Fruit fly (Drosophila melanogaster) whole organism, embryonic: ENCODE results near the gene Ctu2.

Experiments used
- ATbp ChIP-seq: fragments of 200-800 bp; sonication (Bioruptor generic); optimal IDR thresholded peaks from 2 replicates; lab custom pipeline; 2017; ENCODE audit warnings: missing biosample characterization, mild to moderate bottlenecking, missing genetic modification characterization, missing genetic modification reagents
- Abd-B ChIP-seq: fragments of 200-800 bp; sonication (Bioruptor generic); optimal IDR thresholded peaks from 2 replicates; lab custom pipeline; 2018; ENCODE audit warnings: missing biosample characterization, mild to moderate bottlenecking, missing genetic modification characterization, moderate library complexity
- Asciz ChIP-seq: fragments of 200-800 bp; sonication (Bioruptor generic); optimal IDR thresholded peaks from 2 replicates; lab custom pipeline; 2017; ENCODE audit warnings: missing biosample characterization, mild to moderate bottlenecking, missing genetic modification characterization, missing genetic modification reagents
- Atf-2 ChIP-seq: fragments of 200-800 bp; sonication (Bioruptor generic); optimal IDR thresholded peaks from 2 replicates; lab custom pipeline; 2016; ENCODE audit warnings: missing biosample characterization, missing genetic modification characterization
- CG10462 ChIP-seq: fragments of 200-800 bp; sonication (Bioruptor generic); optimal IDR thresholded peaks from 2 replicates; lab custom pipeline; 2016; ENCODE audit warnings: missing biosample characterization, missing genetic modification characterization
- CG12659 ChIP-seq: fragments of 200-800 bp; sonication (Bioruptor generic); optimal IDR thresholded peaks from 3 replicates; lab custom pipeline; 2017; ENCODE audit warnings: mild to moderate bottlenecking, missing biosample characterization, missing genetic modification reagents, missing genetic modification characterization
- CG13296 ChIP-seq: fragments of 200-800 bp; sonication (Bioruptor generic); optimal IDR thresholded peaks from 3 replicates; lab custom pipeline; 2018; ENCODE audit warnings: missing biosample characterization, mild to moderate bottlenecking, missing genetic modification characterization
- CG17359 ChIP-seq: fragments of 200-800 bp; sonication (Bioruptor generic); optimal IDR thresholded peaks from 3 replicates; lab custom pipeline; 2018; ENCODE audit warnings: missing biosample characterization, mild to moderate bottlenecking, missing genetic modification characterization, moderate library complexity
- CG17385 ChIP-seq: fragments of 200-800 bp; sonication (Bioruptor generic); optimal IDR thresholded peaks from 3 replicates; lab custom pipeline; 2018; ENCODE audit warnings: missing biosample characterization, mild to moderate bottlenecking, missing genetic modification characterization
- CG17568 ChIP-seq: fragments of 200-800 bp; sonication (Bioruptor generic); optimal IDR thresholded peaks from 2 replicates; lab custom pipeline; 2018; ENCODE audit warnings: missing biosample characterization, mild to moderate bottlenecking, missing genetic modification characterization, moderate library complexity
- CG18262 ChIP-seq: fragments of 200-800 bp; optimal IDR thresholded peaks from 3 replicates; lab custom pipeline; 2019; ENCODE audit warnings: missing biosample characterization, mild to moderate bottlenecking, missing genetic modification characterization, moderate library complexity
- CG2678 ChIP-seq: fragments of 200-800 bp; sonication (Bioruptor generic); optimal IDR thresholded peaks from 3 replicates; lab custom pipeline; 2019; ENCODE audit warnings: missing biosample characterization, mild to moderate bottlenecking, missing genetic modification characterization, moderate library complexity
- CG30431 ChIP-seq: fragments of 200-800 bp; sonication (Bioruptor generic); optimal IDR thresholded peaks from 2 replicates; lab custom pipeline; 2017; ENCODE audit warnings: missing biosample characterization, missing genetic modification characterization
- CG7786 ChIP-seq: fragments of 200-800 bp; sonication (Bioruptor generic); optimal IDR thresholded peaks from 2 replicates; lab custom pipeline; 2016; ENCODE audit warnings: missing biosample characterization, missing genetic modification characterization
- CG7839 ChIP-seq: fragments of 200-800 bp; sonication (Bioruptor generic); optimal IDR thresholded peaks from 3 replicates; lab custom pipeline; 2018; ENCODE audit warnings: missing biosample characterization, mild to moderate bottlenecking, missing genetic modification characterization, moderate library complexity
- CG8765 ChIP-seq: fragments of 200-800 bp; sonication (Bioruptor generic); IDR thresholded peaks from 2 replicates; pipeline ENCODE4 v1.3.6; 2022; ENCODE audit warnings: missing biosample characterization, missing genetic modification characterization
- CG9817 ChIP-seq: fragments of 200-800 bp; sonication (Bioruptor generic); optimal IDR thresholded peaks from 2 replicates; lab custom pipeline; 2018; ENCODE audit warnings: missing biosample characterization, mild to moderate bottlenecking, missing genetic modification characterization, moderate library complexity
- Ets97D ChIP-seq: fragments of 200-800 bp; sonication (Bioruptor generic); optimal IDR thresholded peaks from 3 replicates; lab custom pipeline; 2016; ENCODE audit warnings: missing biosample characterization, missing genetic modification characterization
- HLH54F ChIP-seq: fragments of 200-800 bp; sonication (Bioruptor generic); optimal IDR thresholded peaks from 3 replicates; lab custom pipeline; 2016; ENCODE audit warnings: missing biosample characterization, missing genetic modification characterization
- Hr51 ChIP-seq, 2 experiments: fragments of 200-800 bp; sonication (Bioruptor generic); optimal IDR thresholded peaks; 2 replicates in 1 of 2; 3 replicates in 1 of 2; lab custom pipeline; 2016 to 2018; ENCODE audit warnings: missing biosample characterization in 2 of 2, missing genetic modification characterization in 2 of 2, mild to moderate bottlenecking in 1 of 2, moderate library complexity in 1 of 2
- Hsf ChIP-seq: fragments of 200-800 bp; sonication (Bioruptor generic); optimal IDR thresholded peaks from 3 replicates; lab custom pipeline; 2016; ENCODE audit warnings: missing biosample characterization, missing genetic modification characterization
- Mes4 ChIP-seq: fragments of 200-800 bp; sonication (Bioruptor generic); optimal IDR thresholded peaks from 2 replicates; lab custom pipeline; 2016; ENCODE audit warnings: missing biosample characterization, missing genetic modification characterization
- Optix ChIP-seq: fragments of 200-800 bp; sonication (Bioruptor generic); IDR thresholded peaks from 3 replicates; pipeline ENCODE4 v1.3.6; 2022; ENCODE audit warnings: missing biosample characterization, missing genetic modification characterization
- Ssrp ChIP-seq: fragments of 200-800 bp; sonication (Bioruptor generic); optimal IDR thresholded peaks from 2 replicates; lab custom pipeline; 2018; ENCODE audit warnings: missing biosample characterization, mild to moderate bottlenecking, missing genetic modification characterization, moderate library complexity
- Xbp1 ChIP-seq: fragments of 200-800 bp; sonication (Bioruptor generic); optimal IDR thresholded peaks from 3 replicates; lab custom pipeline; 2016; ENCODE audit warnings: missing biosample characterization, mild to moderate bottlenecking, missing genetic modification characterization
- ara ChIP-seq: fragments of 200-800 bp; sonication (Bioruptor generic); IDR thresholded peaks from 2 replicates; pipeline ENCODE4 v1.3.6; 2022; ENCODE audit warnings: missing biosample characterization, missing genetic modification characterization
- bab2 ChIP-seq: fragments of 200-800 bp; sonication (Bioruptor generic); optimal IDR thresholded peaks from 2 replicates; lab custom pipeline; 2016; ENCODE audit warnings: missing biosample characterization, missing genetic modification characterization
- ci ChIP-seq: fragments of 200-800 bp; sonication (Bioruptor generic); IDR thresholded peaks from 3 replicates; pipeline ENCODE4 v1.3.6; 2022; ENCODE audit warnings: missing biosample characterization, missing genetic modification characterization
- crol ChIP-seq: fragments of 200-800 bp; sonication (Bioruptor generic); IDR thresholded peaks from 2 replicates; pipeline ENCODE4 v1.3.6; 2022; ENCODE audit warnings: missing biosample characterization, missing genetic modification characterization
- dpn ChIP-seq, 2 experiments: fragments of 200-800 bp; sonication (Bioruptor generic); optimal IDR thresholded peaks; 3 replicates each; lab custom pipeline; 2016; ENCODE audit warnings: missing biosample characterization in 2 of 2, missing genetic modification characterization in 2 of 2
- eve ChIP-seq, 2 experiments: fragments of >200 bp; optimal IDR thresholded peaks; 2 replicates each; lab custom pipeline; 2017; ENCODE audit warnings: missing biosample characterization in 2 of 2, missing genetic modification characterization in 2 of 2
- gem ChIP-seq: fragments of 200-800 bp; sonication (Bioruptor generic); optimal IDR thresholded peaks from 2 replicates; lab custom pipeline; 2019; ENCODE audit warnings: missing biosample characterization, mild to moderate bottlenecking, missing genetic modification characterization, moderate library complexity
- gsb-n ChIP-seq: fragments of 200-800 bp; sonication (Bioruptor generic); optimal IDR thresholded peaks from 3 replicates; lab custom pipeline; 2018; ENCODE audit warnings: missing biosample characterization, mild to moderate bottlenecking, missing genetic modification characterization
- lbe ChIP-seq: fragments of 200-800 bp; sonication (Bioruptor generic); optimal IDR thresholded peaks from 2 replicates; lab custom pipeline; 2016; ENCODE audit warnings: missing biosample characterization, mild to moderate bottlenecking, missing genetic modification characterization
- lmd ChIP-seq: fragments of 200-800 bp; sonication (Bioruptor generic); IDR thresholded peaks from 2 replicates; pipeline ENCODE4 v1.3.6; 2022; ENCODE audit warnings: missing biosample characterization, missing genetic modification characterization
- luna ChIP-seq: fragments of 200-800 bp; sonication (Bioruptor generic); optimal IDR thresholded peaks from 2 replicates; lab custom pipeline; 2016; ENCODE audit warnings: missing biosample characterization, missing genetic modification characterization
- onecut ChIP-seq: fragments of 200-800 bp; sonication (Bioruptor generic); IDR thresholded peaks from 2 replicates; pipeline ENCODE4 v1.3.6; 2022; ENCODE audit warnings: missing biosample characterization, missing genetic modification characterization
- otp ChIP-seq: fragments of 200-800 bp; sonication (Bioruptor generic); IDR thresholded peaks from 3 replicates; pipeline ENCODE4, ENCODE4 v1.3.6; 2022; ENCODE audit warnings: missing biosample characterization, missing genetic modification characterization
- prd ChIP-seq, 3 experiments: fragments of >200 bp in 2 of 3; fragments of 200-800 bp in 1 of 3; sonication (Bioruptor generic) in 1 of 3; optimal IDR thresholded peaks in 2 of 3; IDR thresholded peaks in 1 of 3; 2 replicates in 2 of 3; 3 replicates in 1 of 3; pipeline versions ENCODE4 v1.3.6 to Lab custom; 2017 to 2022; ENCODE audit warnings: missing biosample characterization in 1 of 3, missing genetic modification characterization in 1 of 3
- repo ChIP-seq: fragments of 200-800 bp; sonication (Bioruptor generic); optimal IDR thresholded peaks from 2 replicates; lab custom pipeline; 2016; ENCODE audit warnings: missing biosample characterization, missing genetic modification characterization
- sc ChIP-seq, 3 experiments: fragments of >200 bp in 2 of 3; fragments of 200-800 bp in 1 of 3; sonication (Bioruptor generic) in 1 of 3; optimal IDR thresholded peaks; 2 replicates in 2 of 3; 3 replicates in 1 of 3; lab custom pipeline; 2017; ENCODE audit warnings: mild to moderate bottlenecking in 1 of 3, missing biosample characterization in 1 of 3, missing genetic modification characterization in 1 of 3, missing genetic modification reagents in 1 of 3
- slp2 ChIP-seq: fragments of 200-800 bp; sonication (Bioruptor generic); optimal IDR thresholded peaks from 2 replicates; lab custom pipeline; 2016; ENCODE audit warnings: missing biosample characterization, missing genetic modification characterization
- ssp ChIP-seq: fragments of 200-800 bp; sonication (Bioruptor generic); IDR thresholded peaks from 2 replicates; pipeline ENCODE4 v1.3.6; 2022; ENCODE audit warnings: missing biosample characterization, missing genetic modification characterization
- toy ChIP-seq: fragments of 200-800 bp; sonication (Bioruptor generic); IDR thresholded peaks from 2 replicates; pipeline ENCODE4 v1.3.6; 2022; ENCODE audit warnings: missing biosample characterization, missing genetic modification characterization
- trem ChIP-seq: fragments of 200-800 bp; optimal IDR thresholded peaks from 3 replicates; lab custom pipeline; 2019; ENCODE audit warnings: missing biosample characterization, mild to moderate bottlenecking, missing genetic modification characterization, moderate library complexity
- trh ChIP-seq: fragments of 200-800 bp; sonication (Bioruptor generic); optimal IDR thresholded peaks from 2 replicates; lab custom pipeline; 2016; ENCODE audit warnings: missing biosample characterization, missing genetic modification characterization
- tx ChIP-seq: fragments of 200-800 bp; sonication (Bioruptor generic); optimal IDR thresholded peaks from 2 replicates; lab custom pipeline; 2016; ENCODE audit warnings: missing biosample characterization, missing genetic modification characterization
- zf30C ChIP-seq: fragments of 200-800 bp; sonication (Bioruptor generic); optimal IDR thresholded peaks from 3 replicates; lab custom pipeline; 2018; ENCODE audit warnings: missing biosample characterization, mild to moderate bottlenecking, missing genetic modification characterization

The Ctu2 gene

DNA sequence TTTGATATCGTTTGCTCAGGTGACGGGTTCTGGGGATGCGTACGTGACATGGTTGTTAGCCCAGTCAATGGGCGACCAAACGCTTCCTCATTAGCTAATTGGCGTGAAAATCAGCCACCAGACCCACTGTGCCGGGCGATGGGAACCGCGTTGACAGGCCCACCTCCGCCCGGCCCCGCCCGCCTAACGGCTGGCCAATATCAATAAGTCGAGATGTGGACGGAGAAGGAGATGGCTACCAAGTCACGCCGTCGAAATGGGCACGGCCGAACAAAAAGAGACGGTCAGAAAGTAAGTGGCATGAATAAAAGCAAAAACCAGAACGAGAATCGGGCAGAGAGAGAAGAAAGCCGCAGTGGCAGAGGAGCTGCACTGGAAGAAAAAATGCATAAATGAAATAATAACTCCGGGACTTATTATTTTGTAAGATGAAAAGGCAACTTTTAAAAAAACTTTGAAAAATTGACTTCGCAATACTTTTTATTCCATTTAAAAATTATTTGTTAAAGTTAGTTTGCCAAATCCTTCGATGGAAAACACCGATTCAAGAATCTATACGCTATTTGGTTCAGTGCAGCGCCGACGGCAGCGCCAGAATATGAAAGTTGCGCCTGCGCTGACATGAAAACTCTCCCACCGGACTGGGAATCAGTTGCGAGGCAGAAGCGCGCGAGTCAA, 44.9 kb upstream of the Ctu2 start, which contains the start of gene CG13082 (continued):
- TF ChIP-seq Optix (GFP tag; lab: Robert Waterston, UW) = peak; percentile 24; the same call in 1 of the 3 replicates
- TF ChIP-seq luna (GFP tag; lab: Kevin White, UChicago) = no peak
- peak; percentile 5 for TF ChIP-seq CG12659 (GFP tag; lab: Kevin White, UChicago)
- TF ChIP-seq CG17385 (GFP tag; lab: Kevin White, UChicago) = peak; percentile 45
- TF ChIP-seq ara = peak; percentile 51; the same call in 1 of the 2 replicates
- TF ChIP-seq dpn (GFP tag; optimal IDR thresholded peaks at IDR 0.05; lab: Kevin White, UChicago) = peak in 1 of 2 experiments; percentile 9
- TF ChIP-seq Xbp1 (GFP tag; lab: Kevin White, UChicago) = peak; percentile 31
- no peak for TF ChIP-seq toy (GFP tag; lab: Robert Waterston, UW)
- TF ChIP-seq ATbp (GFP tag; lab: Kevin White, UChicago) = peak; percentile 31
- peak; percentile 66 for TF ChIP-seq CG2678 (tag; lab: Kevin White, UChicago)
- TF ChIP-seq Hr51 (GFP tag; optimal IDR thresholded peaks at IDR 0.05; lab: Kevin White, UChicago) = peak in 1 of 2 experiments; percentile 2
- peak; percentile 23 for TF ChIP-seq tx (GFP tag; lab: Kevin White, UChicago)
- peak; percentile 14 for TF ChIP-seq CG10462
- TF ChIP-seq crol (GFP tag; lab: Robert Waterston, UW) = peak; percentile 65
- TF ChIP-seq prd (optimal IDR thresholded peaks at IDR 0.05; lab: Kevin White, UChicago) = no peak
- TF ChIP-seq prd (GFP tag; IDR thresholded peaks at IDR 0.05; lab: Robert Waterston, UW) = peak; percentile 64; the same call in 2 of the 3 replicates
- peak; percentile 62 for TF ChIP-seq lbe
- TF ChIP-seq repo (GFP tag; lab: Kevin White, UChicago) = no peak
- peak; percentile 5 for TF ChIP-seq CG17568 (GFP tag; lab: Kevin White, UChicago)
- peak; percentile 39 for TF ChIP-seq Asciz (GFP tag; lab: Kevin White, UChicago)
- TF ChIP-seq CG18262 = peak; percentile 81
- peak; percentile 56 for TF ChIP-seq trem (tag; lab: Kevin White, UChicago)
- peak; percentile 27 for TF ChIP-seq CG30431 (GFP tag; lab: Kevin White, UChicago)
- peak; percentile 77 for TF ChIP-seq gsb-n
- no peak for TF ChIP-seq CG8765
- no peak for TF ChIP-seq trh (GFP tag; lab: Kevin White, UChicago)
- peak; percentile 13; the same call in 1 of the 2 replicates for TF ChIP-seq onecut
- no peak for TF ChIP-seq sc (optimal IDR thresholded peaks at IDR 0.05; lab: Kevin White, UChicago)
- peak; percentile 61 for TF ChIP-seq sc (GFP tag; optimal IDR thresholded peaks at IDR 0.05; lab: Kevin White, UChicago)
- peak; percentile 54; the same call in 2 of the 3 replicates for TF ChIP-seq ci (GFP tag; lab: Robert Waterston, UW)
- peak; percentile 40 for TF ChIP-seq Mes4 (GFP tag; lab: Kevin White, UChicago)
- TF ChIP-seq eve (GFP tag; optimal IDR thresholded peaks at IDR 0.05; lab: Kevin White, UChicago) = no peak
- TF ChIP-seq HLH54F = no peak
- peak; percentile 13 for TF ChIP-seq CG9817 (tag; lab: Kevin White, UChicago)
- TF ChIP-seq lmd (GFP tag; lab: Robert Waterston, UW) = peak; percentile 49; the same call in 1 of the 2 replicates
- no peak for TF ChIP-seq Ets97D
- peak; percentile 51 for TF ChIP-seq Hsf
- peak; percentile 35 for TF ChIP-seq Ssrp (tag; lab: Kevin White, UChicago)
- peak; percentile 40 for TF ChIP-seq slp2 (GFP tag; lab: Kevin White, UChicago)
- TF ChIP-seq gem (tag; lab: Kevin White, UChicago) = peak; percentile 76
- peak; percentile 41 for TF ChIP-seq Atf-2 (GFP tag; lab: Kevin White, UChicago)
- peak; percentile 55 for TF ChIP-seq bab2 (GFP tag; lab: Kevin White, UChicago)
- TF ChIP-seq CG7786 (GFP tag; lab: Kevin White, UChicago) = no peak
- 0 out of 3 replicates have a peak, but pooled peaks have one; percentile 5 for TF ChIP-seq otp (GFP tag; lab: Robert Waterston, UW)
- 0 out of 2 replicates have a peak, but pooled peaks have one; percentile 26 for TF ChIP-seq ssp (GFP tag; lab: Robert Waterston, UW)
- TF ChIP-seq CG17359 (tag; lab: Kevin White, UChicago) = peak; percentile 11
- no peak for TF ChIP-seq CG13296
- peak; percentile 75 for TF ChIP-seq zf30C (GFP tag; lab: Kevin White, UChicago)
- TF ChIP-seq CG7839 (tag; lab: Kevin White, UChicago) = peak; percentile 59
- peak; percentile 8 for TF ChIP-seq Abd-B
